Fruit fly (Drosophila melanogaster) whole organism, prepupa: ENCODE data around the gene CG46463.

Experiments
- CG10631 ChIP-seq: fragments of 200-800 bp; sonication (Bioruptor generic); optimal IDR thresholded peaks from 2 replicates; lab custom pipeline; 2016; ENCODE audit warnings: missing biosample characterization, missing genetic modification characterization
- CG11294 ChIP-seq: fragments of 200-800 bp; sonication (Bioruptor generic); IDR thresholded peaks from 2 replicates; pipeline ENCODE4 v1.3.6; 2022; ENCODE audit warnings: missing biosample characterization, missing genetic modification characterization
- CG11762 ChIP-seq: fragments of 200-800 bp; sonication (Bioruptor generic); optimal IDR thresholded peaks from 3 replicates; lab custom pipeline; 2016; ENCODE audit warnings: missing biosample characterization, missing genetic modification characterization; ENCODE audit not compliant: insufficient read depth
- CG1621 ChIP-seq: fragments of 200-800 bp; sonication (Bioruptor generic); optimal IDR thresholded peaks from 3 replicates; lab custom pipeline; 2018; ENCODE audit warnings: missing biosample characterization, mild to moderate bottlenecking, missing genetic modification characterization
- CG32006 ChIP-seq: fragments of 200-800 bp; sonication (Bioruptor generic); optimal IDR thresholded peaks from 3 replicates; lab custom pipeline; 2017; ENCODE audit warnings: missing biosample characterization, mild to moderate bottlenecking, missing genetic modification characterization
- CG3919 ChIP-seq: fragments of 200-800 bp; sonication (Bioruptor generic); optimal IDR thresholded peaks from 3 replicates; lab custom pipeline; 2016; ENCODE audit warnings: missing biosample characterization, missing genetic modification characterization
- CG6163 ChIP-seq: fragments of 200-800 bp; sonication (Bioruptor generic); IDR thresholded peaks from 3 replicates; pipeline ENCODE4 v1.3.6; 2022; ENCODE audit warnings: missing biosample characterization, missing genetic modification characterization
- CG6276 ChIP-seq: fragments of 200-800 bp; sonication (Bioruptor generic); optimal IDR thresholded peaks from 2 replicates; lab custom pipeline; 2017; ENCODE audit warnings: missing biosample characterization, mild to moderate bottlenecking, missing genetic modification characterization
- CG6792 ChIP-seq: fragments of 200-800 bp; sonication (Bioruptor generic); optimal IDR thresholded peaks from 3 replicates; lab custom pipeline; 2016; ENCODE audit warnings: missing biosample characterization, missing genetic modification characterization
- CG6808 ChIP-seq: fragments of 200-800 bp; sonication (Bioruptor generic); optimal IDR thresholded peaks from 3 replicates; lab custom pipeline; 2017; ENCODE audit warnings: missing biosample characterization, missing genetic modification characterization, mild to moderate bottlenecking, moderate library complexity, missing genetic modification reagents
- CG6854 ChIP-seq: fragments of 200-800 bp; sonication (Bioruptor generic); optimal IDR thresholded peaks from 2 replicates; lab custom pipeline; 2017; ENCODE audit warnings: missing biosample characterization, mild to moderate bottlenecking, missing genetic modification characterization
- Eip75B ChIP-seq: fragments of 200-800 bp; sonication (Bioruptor generic); optimal IDR thresholded peaks from 3 replicates; lab custom pipeline; 2016; ENCODE audit warnings: missing biosample characterization, missing genetic modification characterization
- Eip93F ChIP-seq: fragments of 200-800 bp; sonication (Bioruptor generic); optimal IDR thresholded peaks from 2 replicates; lab custom pipeline; 2016; ENCODE audit warnings: missing biosample characterization, mild to moderate bottlenecking, missing genetic modification characterization
- Ets21C ChIP-seq: fragments of 200-800 bp; sonication (Bioruptor generic); optimal IDR thresholded peaks from 3 replicates; lab custom pipeline; 2016; ENCODE audit warnings: missing biosample characterization, missing genetic modification characterization
- Hr38 ChIP-seq: sonication (Bioruptor generic); optimal IDR thresholded peaks from 2 replicates; lab custom pipeline; 2016; ENCODE audit warnings: missing biosample characterization, missing genetic modification characterization
- Hr4 ChIP-seq: fragments of 200-800 bp; sonication (Bioruptor generic); optimal IDR thresholded peaks from 3 replicates; lab custom pipeline; 2016; ENCODE audit warnings: missing biosample characterization, missing genetic modification characterization
- Lpt ChIP-seq: fragments of 200-800 bp; sonication (Bioruptor generic); optimal IDR thresholded peaks from 3 replicates; lab custom pipeline; 2016; ENCODE audit warnings: missing biosample characterization, missing genetic modification characterization
- Smox ChIP-seq: fragments of 200-800 bp; sonication (Bioruptor generic); optimal IDR thresholded peaks from 3 replicates; lab custom pipeline; 2016; ENCODE audit warnings: missing biosample characterization, missing genetic modification characterization
- Sox102F ChIP-seq: fragments of 200-800 bp; sonication (Bioruptor generic); optimal IDR thresholded peaks from 2 replicates; lab custom pipeline; 2016; ENCODE audit warnings: missing biosample characterization, mild to moderate bottlenecking, missing genetic modification characterization
- Sox14 ChIP-seq: fragments of 200-800 bp; sonication (Bioruptor generic); optimal IDR thresholded peaks from 3 replicates; lab custom pipeline; 2016; ENCODE audit warnings: missing biosample characterization, missing genetic modification characterization
- Sox15 ChIP-seq: fragments of 200-800 bp; sonication (Bioruptor generic); optimal IDR thresholded peaks from 3 replicates; lab custom pipeline; 2016; ENCODE audit warnings: missing biosample characterization, missing genetic modification characterization
- achi ChIP-seq: fragments of 200-800 bp; sonication (Bioruptor generic); optimal IDR thresholded peaks from 3 replicates; lab custom pipeline; 2016; ENCODE audit warnings: missing biosample characterization, missing genetic modification characterization
- acj6 ChIP-seq: fragments of 200-800 bp; sonication (Bioruptor generic); optimal IDR thresholded peaks from 3 replicates; lab custom pipeline; 2016; ENCODE audit warnings: missing biosample characterization, missing genetic modification characterization
- dsx ChIP-seq: fragments of 200-800 bp; optimal IDR thresholded peaks from 3 replicates; lab custom pipeline; 2019; ENCODE audit warnings: missing biosample characterization, mild to moderate bottlenecking, missing genetic modification characterization, moderate library complexity; ENCODE audit not compliant: poor library complexity, severe bottlenecking
- fd85E ChIP-seq: fragments of 200-800 bp; sonication (Bioruptor generic); optimal IDR thresholded peaks from 3 replicates; lab custom pipeline; 2016; ENCODE audit warnings: missing biosample characterization, missing genetic modification characterization
- fkh ChIP-seq: fragments of 200-800 bp; sonication (Bioruptor generic); optimal IDR thresholded peaks from 3 replicates; lab custom pipeline; 2017; ENCODE audit warnings: missing biosample characterization, mild to moderate bottlenecking, missing genetic modification characterization, moderate library complexity
- salr ChIP-seq, 2 experiments: fragments of 200-800 bp; sonication (Bioruptor generic); optimal IDR thresholded peaks; 3 replicates each; lab custom pipeline; 2016 to 2018; ENCODE audit warnings: missing biosample characterization in 2 of 2, missing genetic modification characterization in 2 of 2, mild to moderate bottlenecking in 1 of 2

The CG46463 gene

DNA sequence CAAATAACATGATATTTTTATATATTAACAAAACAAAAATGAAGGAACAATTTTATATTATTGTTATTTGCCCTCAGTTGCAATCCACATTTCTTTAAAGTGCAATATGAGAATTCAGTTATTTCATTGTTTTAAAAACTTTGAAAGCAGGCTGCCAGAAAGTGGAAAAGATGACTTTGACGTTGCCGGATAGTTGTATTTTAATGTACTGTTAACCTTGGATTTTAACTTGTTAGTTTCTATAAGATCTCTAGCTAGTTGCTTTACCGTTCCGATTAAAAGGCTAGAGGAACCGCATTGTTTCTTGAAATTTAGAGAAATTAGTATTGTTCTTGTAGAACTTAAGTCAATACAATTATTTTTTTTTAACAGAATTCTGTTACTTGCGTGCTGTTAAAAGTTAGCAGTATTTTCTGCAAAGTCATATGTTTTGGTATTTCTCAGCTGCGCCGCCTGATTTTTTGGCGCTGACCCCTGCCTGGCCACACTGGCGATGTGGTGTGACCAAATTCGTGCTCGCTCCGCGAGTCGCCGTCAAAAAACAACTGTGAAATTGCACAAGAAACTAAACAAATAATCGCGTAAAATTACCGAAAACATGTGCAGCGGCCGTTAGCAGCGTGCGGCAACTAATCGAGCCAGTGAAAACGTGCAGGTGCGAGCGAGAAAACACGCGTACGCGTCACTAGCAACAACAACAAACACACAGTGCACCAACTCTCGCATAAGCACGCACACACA is 54.3 kb downstream of the CG46463 start, which contains the start of gene Eip63E (continued):
- TF ChIP-seq CG11762 (no peak), Smox (GFP tag; lab: Kevin White, UChicago) (no peak), CG32006 (no peak), CG6163 (GFP tag; lab: Robert Waterston, UW) (0 out of 3 replicates have a peak, but pooled peaks have one; percentile 50), CG6854 (peak; percentile 81), CG11294 (GFP tag; lab: Robert Waterston, UW) (no peak), Hr38 (no peak), dsx (GFP tag; lab: Kevin White, UChicago) (peak; percentile 35), achi (GFP tag; lab: Kevin White, UChicago) (peak; percentile 1), fkh (peak; percentile 76), CG6276 (GFP tag; lab: Kevin White, UChicago) (peak; percentile 41), Lpt (GFP tag; lab: Kevin White, UChicago) (no peak), Sox15 (no peak), CG3919 (GFP tag; lab: Kevin White, UChicago) (peak; percentile 45), fd85E (GFP tag; lab: Kevin White, UChicago) (no peak), CG10631 (no peak), Eip93F (GFP tag; lab: Kevin White, UChicago) (no peak), Hr4 (GFP tag; lab: Kevin White, UChicago) (no peak), CG1621 (no peak), salr (GFP tag; optimal IDR thresholded peaks at IDR 0.05; lab: Kevin White, UChicago) (no peak), CG6808 (GFP tag; lab: Kevin White, UChicago) (peak; percentile 69), Ets21C (no peak), Sox102F (GFP tag; lab: Kevin White, UChicago) (no peak), Eip75B (GFP tag; lab: Kevin White, UChicago) (no peak), acj6 (GFP tag; lab: Kevin White, UChicago) (no peak), CG6792 (GFP tag; lab: Kevin White, UChicago) (no peak), Sox14 (GFP tag; lab: Kevin White, UChicago) (peak; percentile 25)
